Worm (Caenorhabditis elegans) whole organism, late embryonic: ENCODE results near the gene rps-2.

ENCODE experiments used
- pha-4 ChIP-seq: fragments of 150-350 bp; optimal IDR thresholded peaks from 2 replicates; lab custom pipeline; 2018; ENCODE audit warnings: missing biosample characterization, missing genetic modification reagents, missing genetic modification characterization
- zip-5 ChIP-seq: sonication (generic microtip); optimal IDR thresholded peaks from 2 replicates; lab custom pipeline; 2016; ENCODE audit warnings: missing genetic modification characterization, missing compliant biosample characterization

The rps-2 gene

ce11 chrIV:7877781-7878180 lies 48.4 kb downstream of the rps-2 start, which contains the start of gene kin-26:
Gene kin-26, minus strand, starts transcription at chrIV:7877881.
- TF ChIP-seq pha-4 (tag; lab: Kevin White, UChicago), result no peak
- TF ChIP-seq, all 69 proteins: peak for 0

ce11 chrIV:7877255-7877654 lies 48.9 kb downstream of the rps-2 start:
- no peak for TF ChIP-seq zip-5 (tag; lab: Kevin White, UChicago)
